Worm (Caenorhabditis elegans) whole organism, L2 larva: ENCODE results near the gene R13A1.10.

Source experiments
- Y55F3AM.14 ChIP-seq: fragments of 200-800 bp; sonication (Bioruptor generic); optimal IDR thresholded peaks from 2 replicates; lab custom pipeline; 2018; ENCODE audit warnings: mild to moderate bottlenecking, missing genetic modification characterization, missing compliant biosample characterization
- ZK546.5 ChIP-seq: sonication (generic microtip); optimal IDR thresholded peaks from 2 replicates; lab custom pipeline; 2017; ENCODE audit warnings: missing biosample characterization, missing genetic modification characterization
- fos-1 ChIP-seq: fragments of 150-350 bp; optimal IDR thresholded peaks from 2 replicates; lab custom pipeline; 2014; ENCODE audit warnings: missing biosample characterization, missing genetic modification characterization
- mab-5 ChIP-seq: fragments of 150-350 bp; optimal IDR thresholded peaks from 2 replicates; lab custom pipeline; 2014; ENCODE audit warnings: missing biosample characterization, missing genetic modification characterization
- nhr-237 ChIP-seq: fragments of 150-350 bp; optimal IDR thresholded peaks from 2 replicates; lab custom pipeline; 2014; ENCODE audit warnings: missing biosample characterization, missing genetic modification characterization
- unc-39 ChIP-seq: fragments of 150-350 bp; optimal IDR thresholded peaks from 2 replicates; lab custom pipeline; 2014; ENCODE audit warnings: missing biosample characterization, missing genetic modification characterization
- unc-62 ChIP-seq: fragments of 150-350 bp; optimal IDR thresholded peaks from 2 replicates; lab custom pipeline; 2014; ENCODE audit warnings: missing biosample characterization, missing genetic modification reagents, missing genetic modification characterization
- ztf-11 ChIP-seq: sonication (generic microtip); optimal IDR thresholded peaks from 2 replicates; lab custom pipeline; 2017; ENCODE audit warnings: missing biosample characterization, missing genetic modification characterization

ce11 chrIV:7236248-7236772 is 9.3 kb upstream of the R13A1.10 start:
- TF ChIP-seq ZK546.5 (no peak), unc-62 (GFP tag; lab: Kevin White, UChicago) (no peak), mab-5 (tag; lab: Kevin White, UChicago) (no peak), fos-1 (tag; lab: Kevin White, UChicago) (no peak), Y55F3AM.14 (GFP tag; lab: Kevin White, UChicago) (no peak), nhr-237 (tag; lab: Kevin White, UChicago) (no peak), unc-39 (tag; lab: Kevin White, UChicago) (no peak), ztf-11 (tag; lab: Kevin White, UChicago) (no peak)
